Worm (Caenorhabditis elegans) whole organism, young adult: Measurements from ENCODE around the gene M199.8.
A peak's percentile ranks its signal among the peaks of the same experiment; 100 is the strongest.

Experiments used
- B0035.1 ChIP-seq: sonication (generic microtip); optimal IDR thresholded peaks from 2 replicates; lab custom pipeline; 2016; ENCODE audit warnings: missing genetic modification characterization, mild to moderate bottlenecking, missing compliant biosample characterization, missing genotype, missing genetic modification reagents
- F22D6.2 ChIP-seq: sonication (generic microtip); optimal IDR thresholded peaks from 2 replicates; lab custom pipeline; 2016; ENCODE audit warnings: mild to moderate bottlenecking, missing genetic modification characterization, missing compliant biosample characterization
- F49E8.2 ChIP-seq: sonication (generic microtip); optimal IDR thresholded peaks from 3 replicates; lab custom pipeline; 2017; ENCODE audit warnings: missing genetic modification characterization, mild to moderate bottlenecking, missing compliant biosample characterization, antibody characterized with exemption, moderate library complexity; ENCODE audit not compliant: insufficient read depth
- F57A8.1 ChIP-seq: fragments of 200-800 bp; sonication (Bioruptor generic); optimal IDR thresholded peaks from 2 replicates; lab custom pipeline; 2018; ENCODE audit warnings: mild to moderate bottlenecking, missing genetic modification characterization, moderate library complexity, missing compliant biosample characterization
- Y79H2A.3 ChIP-seq: fragments of 200-800 bp; sonication (Bioruptor generic); conservative IDR thresholded peaks from 2 replicates; pipeline ENCODE4 v1.3.6; 2022; ENCODE audit warnings: missing genetic modification reagents, missing genetic modification characterization, missing compliant biosample characterization
- aptf-2 ChIP-seq: fragments of 200-800 bp; sonication (Bioruptor generic); conservative IDR thresholded peaks from 2 replicates; pipeline ENCODE4 v1.3.6; 2022; ENCODE audit warnings: missing genetic modification reagents, missing genetic modification characterization, missing compliant biosample characterization
- attf-6 ChIP-seq: fragments of 200-800 bp; sonication (Bioruptor generic); IDR thresholded peaks from 2 replicates; pipeline ENCODE4 v1.3.6; 2022; ENCODE audit warnings: missing genetic modification reagents, missing genetic modification characterization, missing compliant biosample characterization
- ccch-3 ChIP-seq: fragments of 200-800 bp; sonication (Bioruptor generic); optimal IDR thresholded peaks from 2 replicates; lab custom pipeline; 2018; ENCODE audit warnings: mild to moderate bottlenecking, missing genetic modification characterization, missing compliant biosample characterization
- cebp-2 ChIP-seq: fragments of 200-800 bp; sonication (Bioruptor generic); IDR thresholded peaks from 2 replicates; pipeline ENCODE4 v1.3.6; 2022; ENCODE audit warnings: missing genetic modification characterization, missing compliant biosample characterization
- ceh-79 ChIP-seq: sonication (generic microtip); optimal IDR thresholded peaks from 2 replicates; lab custom pipeline; 2017; ENCODE audit warnings: mild to moderate bottlenecking, missing genetic modification characterization, missing compliant biosample characterization
- chd-7 ChIP-seq: sonication (generic microtip); optimal IDR thresholded peaks from 2 replicates; lab custom pipeline; 2016; ENCODE audit warnings: mild to moderate bottlenecking, missing genetic modification characterization, moderate library complexity, missing compliant biosample characterization
- ekl-4 ChIP-seq: fragments of 200-800 bp; sonication (Bioruptor generic); IDR thresholded peaks from 2 replicates; pipeline ENCODE4 v1.3.6; 2022; ENCODE audit warnings: missing genetic modification reagents, missing genetic modification characterization, missing compliant biosample characterization
- hmg-1.2 ChIP-seq: fragments of 200-800 bp; sonication (Bioruptor generic); IDR thresholded peaks from 2 replicates; pipeline ENCODE4 v1.3.6; 2022; ENCODE audit warnings: missing genetic modification reagents, missing genetic modification characterization, missing compliant biosample characterization
- lin-35 ChIP-seq, 3 experiments: fragments of 150-350 bp in 2 of 3; sonication (generic microtip) in 1 of 3; optimal IDR thresholded peaks; 2 replicates each; lab custom pipeline; 2014 to 2018; ENCODE audit warnings: missing biosample characterization in 3 of 3, missing genetic modification characterization in 3 of 3, missing genetic modification reagents in 3 of 3
- lsl-1 ChIP-seq: fragments of 200-800 bp; sonication (Bioruptor generic); optimal IDR thresholded peaks from 2 replicates; lab custom pipeline; 2018; ENCODE audit warnings: mild to moderate bottlenecking, missing genetic modification characterization, moderate library complexity, missing compliant biosample characterization
- madf-8 ChIP-seq: fragments of 200-800 bp; sonication (Bioruptor generic); conservative IDR thresholded peaks from 2 replicates; pipeline ENCODE4 v1.3.6; 2022; ENCODE audit warnings: missing genetic modification reagents, missing genetic modification characterization, missing compliant biosample characterization
- mes-4 ChIP-seq: sonication (generic microtip); optimal IDR thresholded peaks from 2 replicates; lab custom pipeline; 2016; ENCODE audit warnings: missing genotype, missing genetic modification characterization, missing compliant biosample characterization
- nfya-1 ChIP-seq: sonication (generic microtip); optimal IDR thresholded peaks from 2 replicates; lab custom pipeline; 2017; ENCODE audit warnings: antibody characterized with exemption, missing compliant biosample characterization, missing genetic modification characterization, borderline replicate concordance; ENCODE audit not compliant: insufficient read depth
- nfya-2 ChIP-seq: fragments of 200-800 bp; sonication (Bioruptor generic); IDR thresholded peaks from 2 replicates; pipeline ENCODE4 v1.3.6; 2022; ENCODE audit warnings: missing genetic modification reagents, missing genetic modification characterization, missing compliant biosample characterization
- sdz-38 ChIP-seq: sonication (generic microtip); optimal IDR thresholded peaks from 2 replicates; lab custom pipeline; 2016; ENCODE audit warnings: missing genotype, missing genetic modification characterization, missing compliant biosample characterization
- snpc-3.4 ChIP-seq: sonication (generic microtip); optimal IDR thresholded peaks from 2 replicates; lab custom pipeline; 2017; ENCODE audit warnings: missing genetic modification characterization, mild to moderate bottlenecking, missing compliant biosample characterization, antibody characterized with exemption, moderate library complexity, missing genotype, missing genetic modification reagents
- snpc-4 ChIP-seq, 5 experiments: fragments of 150-350 bp in 1 of 5; sonication (generic microtip) in 4 of 5; optimal IDR thresholded peaks; 2 replicates each; lab custom pipeline; 2014 to 2018; ENCODE audit warnings: missing genetic modification characterization in 5 of 5, missing biosample characterization in 3 of 5, antibody characterized with exemption in 2 of 5, mild to moderate bottlenecking in 2 of 5, missing compliant biosample characterization in 2 of 5, missing genotype in 2 of 5, moderate library complexity in 2 of 5, missing genetic modification reagents in 1 of 5
- somi-1 ChIP-seq: fragments of 200-800 bp; sonication (Bioruptor generic); optimal IDR thresholded peaks from 2 replicates; lab custom pipeline; 2018; ENCODE audit warnings: mild to moderate bottlenecking, missing genetic modification characterization, missing compliant biosample characterization
- tbx-9 ChIP-seq: sonication (generic microtip); optimal IDR thresholded peaks from 2 replicates; lab custom pipeline; 2016; ENCODE audit warnings: borderline replicate concordance, missing genetic modification characterization, inconsistent platforms, missing compliant biosample characterization
- xnd-1 ChIP-seq: sonication (generic microtip); optimal IDR thresholded peaks from 2 replicates; lab custom pipeline; 2016; ENCODE audit warnings: missing genotype, missing genetic modification reagents, missing genetic modification characterization, missing compliant biosample characterization
- zfh-2 ChIP-seq: fragments of 200-800 bp; sonication (Bioruptor generic); conservative IDR thresholded peaks from 2 replicates; pipeline ENCODE4 v1.3.6; 2022; ENCODE audit warnings: missing genetic modification reagents, missing genetic modification characterization, missing compliant biosample characterization
- zim-3 ChIP-seq: sonication (generic microtip); optimal IDR thresholded peaks from 2 replicates; lab custom pipeline; 2017; ENCODE audit warnings: mild to moderate bottlenecking, missing genetic modification characterization, moderate library complexity, missing compliant biosample characterization
- ztf-22 ChIP-seq: fragments of 200-800 bp; sonication (Bioruptor generic); optimal IDR thresholded peaks from 2 replicates; lab custom pipeline; 2018; ENCODE audit warnings: mild to moderate bottlenecking, missing genetic modification characterization, moderate library complexity, missing compliant biosample characterization

The M199.8 gene

ce11 chrIV:15131697-15132096 lies 2.1 kb downstream of the M199.8 start, which contains the start of gene col-135 (continued):
- TF ChIP-seq zim-3 (tag; lab: Kevin White, UChicago) = no peak
- no peak for TF ChIP-seq Y79H2A.3 (GFP tag; lab: Robert Waterston, UW)
- no peak for TF ChIP-seq lin-35 (GFP tag; optimal IDR thresholded peaks at IDR 0.05; lab: Kevin White, UChicago)
- TF ChIP-seq snpc-3.4 (tag; lab: Kevin White, UChicago) = no peak
- no peak for TF ChIP-seq nfya-2 (GFP tag; lab: Robert Waterston, UW)
- no peak for TF ChIP-seq ceh-79 (tag; lab: Kevin White, UChicago)

ce11 chrIV:15127731-15128130 lies 6.1 kb downstream of the M199.8 start, which contains the start of gene M199.9:
Gene M199.9 (minus strand): TSS chrIV:15127831.
- TF ChIP-seq ztf-22 (GFP tag; lab: Kevin White, UChicago) = no peak
- TF ChIP-seq madf-8 = no peak

ce11 chrIV:15126021-15126420 lies 7.8 kb downstream of the M199.8 start, which contains the start of gene clec-190:
Gene clec-190 (minus strand): TSS chrIV:15126121.
- TF ChIP-seq F57A8.1 (GFP tag; lab: Kevin White, UChicago) (no peak), cebp-2 (no peak), F49E8.2 (tag; lab: Kevin White, UChicago) (no peak), ekl-4 (GFP tag; lab: Robert Waterston, UW) (no peak), snpc-3.4 (tag; lab: Kevin White, UChicago) (no peak), xnd-1 (tag; lab: Kevin White, UChicago) (no peak)

- no peak for TF ChIP-seq B0035.1
- TF ChIP-seq sdz-38 (tag; lab: Kevin White, UChicago) = no peak
- TF ChIP-seq tbx-9 = no peak
- TF ChIP-seq nfya-1 (tag; lab: Kevin White, UChicago) = no peak
- no peak for TF ChIP-seq F22D6.2 (tag; lab: Kevin White, UChicago)
Observed at ce11 chrIV:15122882-15123281, 10.9 kb downstream of the M199.8 start, which contains the start of gene M199.7. Gene M199.7 (plus strand): TSS chrIV:15123182.

DNA sequence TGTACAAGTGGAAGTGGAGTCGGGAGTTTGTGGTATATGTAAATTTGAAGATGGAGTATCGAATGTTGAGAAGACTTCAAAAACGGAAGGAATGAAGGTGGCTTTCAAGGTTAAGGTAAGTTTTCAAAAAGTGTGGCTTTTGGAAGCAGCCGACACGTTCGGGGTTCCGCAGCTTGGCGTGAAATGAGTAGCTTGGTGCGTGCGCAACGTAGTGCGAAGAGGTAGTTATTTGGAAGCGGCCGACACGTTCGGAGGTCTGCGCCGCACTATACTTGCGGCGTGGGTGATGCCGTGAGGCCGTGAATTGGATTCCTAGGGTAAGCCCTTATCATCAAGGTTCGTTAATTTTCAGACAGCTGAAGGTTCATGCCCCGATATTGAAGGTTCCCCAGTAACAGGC lies 13.1 kb downstream of the M199.8 start, which contains the start of gene clec-189:
Gene clec-189 (plus strand): TSS at position 92 of the 400 bp plus-strand sequence.
- TF ChIP-seq zfh-2 = 0 out of 2 replicates have a peak, but pooled peaks have one; percentile 10
- no peak for TF ChIP-seq aptf-2 (GFP tag; lab: Robert Waterston, UW)
- TF ChIP-seq snpc-4 (GFP tag; optimal IDR thresholded peaks at IDR 0.05; lab: Kevin White, UChicago) = no peak
- peak in 2 of 4 experiments; percentile 66 to 91 for TF ChIP-seq snpc-4 (tag; optimal IDR thresholded peaks at IDR 0.05; lab: Kevin White, UChicago)

DNA sequence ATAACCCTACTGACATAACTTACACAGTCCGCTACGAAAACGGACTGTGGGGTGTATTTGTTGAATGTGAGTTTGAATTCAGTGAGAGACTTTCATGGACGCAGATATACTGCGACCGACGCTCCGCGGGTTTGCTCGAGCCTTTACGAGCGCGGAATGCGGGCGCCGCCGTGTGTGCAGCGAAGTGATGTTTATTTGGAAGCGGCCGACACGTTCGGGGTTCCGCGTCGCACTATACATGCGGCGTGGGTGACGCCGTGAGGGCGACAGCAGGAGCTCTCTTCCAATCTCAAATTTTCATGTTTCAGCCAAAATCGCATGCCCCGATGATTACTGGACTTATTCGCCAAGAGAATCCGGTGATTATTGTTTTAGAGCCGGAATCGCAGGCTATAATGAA lies 14.5 kb downstream of the M199.8 start:
- peak; percentile 62; the same call in 1 of the 2 replicates for TF ChIP-seq attf-6 (GFP tag; lab: Robert Waterston, UW)
- peak; percentile 39; the same call in 1 of the 2 replicates for TF ChIP-seq hmg-1.2 (GFP tag; lab: Robert Waterston, UW)
- TF ChIP-seq snpc-4 (GFP tag; optimal IDR thresholded peaks at IDR 0.05; lab: Kevin White, UChicago) = no peak
- TF ChIP-seq snpc-4 (tag; optimal IDR thresholded peaks at IDR 0.05; lab: Kevin White, UChicago) = peak in 3 of 4 experiments; percentile 19 to 96 (median 55)
- peak; percentile 55 for TF ChIP-seq zfh-2
- TF ChIP-seq somi-1 (GFP tag; lab: Kevin White, UChicago) = no peak

DNA sequence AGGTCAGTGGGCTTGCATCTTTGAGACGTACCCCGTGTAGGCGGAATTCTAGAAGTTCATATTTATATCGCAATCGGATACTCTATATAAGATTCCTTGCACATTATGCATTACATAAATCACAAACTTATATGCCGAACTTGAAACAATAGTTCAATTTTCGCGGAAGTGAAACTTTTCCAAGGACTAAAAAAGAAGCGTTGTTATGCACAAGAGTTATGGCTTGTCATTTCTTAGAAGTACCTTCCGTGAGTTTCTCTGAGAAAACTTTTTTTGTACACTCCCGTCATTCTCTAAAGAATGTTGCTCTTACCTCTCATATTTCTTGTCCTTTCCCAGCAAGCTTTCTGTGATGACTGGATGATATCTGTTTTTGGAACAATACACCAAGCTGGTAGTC lies 15.4 kb downstream of the M199.8 start, which contains the start of gene M199.136:
Gene M199.136 (plus strand): TSS at position 301 of the 400 bp plus-strand sequence.
- TF ChIP-seq ccch-3 (GFP tag; lab: Kevin White, UChicago) (no peak), lsl-1 (GFP tag; lab: Kevin White, UChicago) (no peak), mes-4 (no peak), chd-7 (tag; lab: Kevin White, UChicago) (no peak)
